Worm (Caenorhabditis elegans): ENCODE measurements around the gene C27H5.2.

DNA sequence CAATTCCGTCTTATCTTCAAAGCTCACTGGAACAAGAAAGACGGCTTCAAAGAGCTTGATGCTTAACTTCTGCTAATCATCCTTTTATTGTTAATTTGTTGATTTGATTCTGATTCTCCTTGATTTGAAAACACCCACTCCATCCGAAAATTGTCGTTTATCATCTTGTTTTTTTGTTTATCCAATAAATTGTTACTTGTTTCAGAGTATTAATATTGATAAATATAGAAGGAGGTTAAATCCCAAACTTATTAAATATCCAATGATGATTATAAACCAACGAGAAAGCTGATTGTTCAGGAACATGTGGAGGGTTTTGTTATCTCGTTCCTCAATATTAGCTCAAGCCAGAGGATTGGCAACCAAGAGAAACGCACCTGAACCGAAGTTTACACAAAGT is 42.6 kb upstream of the C27H5.2 start, which contains the start of gene F10E7.6:
- TF ChIP-seq fos-1 (tag; optimal IDR thresholded peaks at IDR 0.05) (no peak), unc-62 (GFP tag; optimal IDR thresholded peaks at IDR 0.05) (no peak), zag-1 (tag; optimal IDR thresholded peaks at IDR 0.05) (no peak), nhr-11 (tag; optimal IDR thresholded peaks at IDR 0.05) (no peak), elt-3 (tag; optimal IDR thresholded peaks at IDR 0.05) (no peak)
